Worm (Caenorhabditis elegans) whole organism, early embryonic: ENCODE data around the gene Y46G5A.34.

Experiments used
- ama-1 ChIP-seq: fragments of 150-350 bp; optimal IDR thresholded peaks from 2 replicates; lab custom pipeline; 2014
- ceh-36 ChIP-seq: sonication (generic microtip); optimal IDR thresholded peaks from 2 replicates; lab custom pipeline; 2016; ENCODE audit warnings: missing genetic modification characterization, inconsistent platforms, missing compliant biosample characterization
- hmbx-1 ChIP-seq: sonication (generic microtip); optimal IDR thresholded peaks from 2 replicates; lab custom pipeline; 2016; ENCODE audit warnings: mild to moderate bottlenecking, missing genetic modification characterization, missing compliant biosample characterization
- tbx-11 ChIP-seq: fragments of 200-800 bp; sonication (Bioruptor generic); IDR thresholded peaks from 2 replicates; pipeline ENCODE4 v1.3.6; 2022; ENCODE audit warnings: missing genetic modification characterization, missing compliant biosample characterization
- tbx-37 ChIP-seq: fragments of 200-800 bp; sonication (Bioruptor generic); conservative IDR thresholded peaks from 2 replicates; pipeline ENCODE4 v1.3.6; 2022; ENCODE audit warnings: missing genetic modification reagents, missing genetic modification characterization, missing compliant biosample characterization

DNA sequence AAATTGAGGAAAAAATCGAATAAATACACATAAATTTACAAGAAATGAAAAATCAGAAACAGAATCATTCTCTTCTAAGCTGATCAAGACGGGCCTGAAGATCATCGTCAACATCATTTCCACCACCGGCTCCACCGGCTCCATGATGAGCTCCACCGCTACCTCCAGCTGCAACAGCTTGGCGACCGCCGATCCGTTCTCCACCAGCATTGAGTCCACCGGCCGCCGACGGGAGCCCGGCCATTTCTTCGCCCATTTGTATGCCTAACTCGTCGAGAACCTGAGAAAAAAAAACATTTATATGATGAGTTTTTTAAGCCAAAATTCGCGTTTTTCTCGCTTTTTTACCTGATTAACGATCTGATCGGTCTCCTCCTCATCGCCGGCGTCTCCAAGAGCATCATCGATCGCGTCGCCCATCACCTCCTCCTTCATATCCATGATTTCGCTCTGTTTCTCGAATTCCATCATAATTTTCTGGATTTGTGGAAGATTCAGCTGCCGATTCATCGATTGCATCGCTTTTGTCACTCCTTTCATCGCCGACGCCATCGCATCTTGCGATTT lies 9.1 kb upstream of the Y46G5A.34 start:
- TF ChIP-seq hmbx-1 (tag; lab: Kevin White, UChicago) (no peak), tbx-37 (no peak), ama-1 (lab: Kevin White, UChicago) (no peak), ceh-36 (tag; lab: Kevin White, UChicago) (no peak), tbx-11 (GFP tag; lab: Robert Waterston, UW) (no peak)
